Worm (Caenorhabditis elegans) whole organism, midembryonic: ENCODE data around the gene K09C4.5.

Experiments
- T22C8.4 ChIP-seq: fragments of 200-800 bp; sonication (Bioruptor generic); IDR thresholded peaks from 2 replicates; pipeline ENCODE4 v1.3.6; 2022; ENCODE audit warnings: missing genetic modification characterization, missing compliant biosample characterization
- cog-1 ChIP-seq: sonication (generic microtip); optimal IDR thresholded peaks from 2 replicates; lab custom pipeline; 2016; ENCODE audit warnings: missing genetic modification characterization, missing compliant biosample characterization
- flt-1 ChIP-seq: fragments of 200-800 bp; sonication (Bioruptor generic); IDR thresholded peaks from 2 replicates; pipeline ENCODE4 v1.3.6; 2022; ENCODE audit warnings: missing genetic modification characterization, missing compliant biosample characterization
- klf-2 ChIP-seq: fragments of 200-800 bp; sonication (Bioruptor generic); conservative IDR thresholded peaks from 2 replicates; pipeline ENCODE4 v1.3.6; 2022; ENCODE audit warnings: missing genetic modification reagents, missing genetic modification characterization, missing compliant biosample characterization
- med-1 ChIP-seq: sonication (generic microtip); optimal IDR thresholded peaks from 2 replicates; lab custom pipeline; 2017; ENCODE audit warnings: missing genetic modification characterization, mild to moderate bottlenecking, missing compliant biosample characterization, antibody characterized with exemption, missing genetic modification reagents; ENCODE audit not compliant: insufficient read depth
- tab-1 ChIP-seq: fragments of 200-800 bp; sonication (Bioruptor generic); IDR thresholded peaks from 2 replicates; pipeline ENCODE4 v1.3.6; 2022; ENCODE audit warnings: missing genetic modification characterization, missing compliant biosample characterization
- ztf-23 ChIP-seq: fragments of 200-800 bp; sonication (Bioruptor generic); IDR thresholded peaks from 2 replicates; pipeline ENCODE4 v1.3.6; 2022; ENCODE audit warnings: missing genetic modification reagents, missing genetic modification characterization, missing compliant biosample characterization
- ztf-29 ChIP-seq: fragments of 200-800 bp; sonication (Bioruptor generic); IDR thresholded peaks from 2 replicates; pipeline ENCODE4 v1.3.6; 2022; ENCODE audit warnings: missing genetic modification reagents, missing genetic modification characterization, missing compliant biosample characterization

- TF ChIP-seq cog-1 (tag; lab: Kevin White, UChicago) (no peak), flt-1 (no peak), tab-1 (no peak), med-1 (no peak), T22C8.4 (GFP tag; lab: Robert Waterston, UW) (no peak), ztf-29 (GFP tag; lab: Robert Waterston, UW) (no peak), klf-2 (no peak), ztf-23 (GFP tag; lab: Robert Waterston, UW) (no peak)
These were observed 38.8 kb upstream of the K09C4.5 start, which contains the start of gene irg-7 for ce11 chrX:3243614-3244013.
